Worm (Caenorhabditis elegans): ENCODE data around the gene C56E6.4.

C56E6.4 gene

DNA sequence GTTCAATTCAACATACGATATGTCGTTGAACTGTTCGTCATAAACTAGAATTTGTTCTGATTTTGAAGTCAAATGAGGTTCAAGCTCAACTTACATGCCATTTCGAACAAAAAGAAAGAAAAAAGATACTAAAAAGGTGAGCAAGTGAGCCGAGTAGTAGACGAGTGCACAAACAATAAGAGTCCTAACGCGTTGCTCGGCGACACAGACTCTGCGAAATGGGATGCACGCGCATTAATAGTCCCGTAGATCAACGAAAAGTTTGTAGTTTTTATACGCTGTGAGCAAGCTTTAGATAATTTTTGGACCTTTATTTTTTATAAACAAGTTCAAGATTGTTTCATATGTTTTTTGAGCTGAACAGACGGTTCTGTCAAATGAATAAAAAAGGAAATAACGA lies at the start of gene C56E6.4:
Gene C56E6.4 (minus strand): TSS at position 101 of the 400 bp plus-strand sequence.
- no peak for TF ChIP-seq jun-1 (tag; optimal IDR thresholded peaks at IDR 0.05)
- no peak for TF ChIP-seq ztf-11 (tag; optimal IDR thresholded peaks at IDR 0.05)
- no peak for TF ChIP-seq lin-39 (tag; optimal IDR thresholded peaks at IDR 0.05)
- TF ChIP-seq fkh-10 (GFP tag; optimal IDR thresholded peaks at IDR 0.05), result no peak
- TF ChIP-seq nhr-237 (tag; optimal IDR thresholded peaks at IDR 0.05), result no peak
- no peak for TF ChIP-seq tbx-2 (tag; optimal IDR thresholded peaks at IDR 0.05)
- no peak for TF ChIP-seq ceh-16 (tag; optimal IDR thresholded peaks at IDR 0.05)
- no peak for TF ChIP-seq ztf-4 (tag; optimal IDR thresholded peaks at IDR 0.05)
- TF ChIP-seq fos-1 (tag; optimal IDR thresholded peaks at IDR 0.05), result no peak
- no peak for TF ChIP-seq ceh-82 (tag; optimal IDR thresholded peaks at IDR 0.05)
- TF ChIP-seq ceh-9 (tag; optimal IDR thresholded peaks at IDR 0.05), result no peak
- no peak for TF ChIP-seq elt-2 (tag; optimal IDR thresholded peaks at IDR 0.05)
- no peak for TF ChIP-seq unc-62 (GFP tag; optimal IDR thresholded peaks at IDR 0.05)
- no peak for TF ChIP-seq sea-2 (GFP tag; optimal IDR thresholded peaks at IDR 0.05)
- TF ChIP-seq hmg-11 (tag; optimal IDR thresholded peaks at IDR 0.05), result no peak

DNA sequence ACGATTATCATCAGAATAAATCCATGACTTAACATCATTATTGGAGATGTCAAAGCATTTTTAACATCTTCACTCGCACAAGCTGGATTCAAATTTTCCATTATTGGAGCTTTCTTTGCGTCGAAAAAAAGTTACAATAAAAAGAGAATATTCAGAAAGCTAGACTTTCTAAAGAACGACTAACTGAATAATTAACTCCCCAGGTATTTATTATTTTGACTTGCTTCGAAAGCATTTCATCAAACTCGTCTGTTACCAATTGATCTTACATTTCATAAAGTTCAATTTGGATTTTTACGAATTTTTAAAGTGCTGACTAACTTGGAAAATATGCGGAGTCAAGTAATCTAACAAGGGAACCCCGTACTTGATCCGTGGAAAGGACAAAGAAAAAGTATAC lies 47.1 kb upstream of the C56E6.4 start, which contains the start of gene sra-29:
Gene sra-29 (minus strand): TSS at position 101 of the 400 bp plus-strand sequence.
- TF ChIP-seq unc-39 (tag; optimal IDR thresholded peaks at IDR 0.05) (no peak), zag-1 (tag; optimal IDR thresholded peaks at IDR 0.05) (no peak), elt-3 (tag; optimal IDR thresholded peaks at IDR 0.05) (no peak), ceh-82 (tag; optimal IDR thresholded peaks at IDR 0.05) (no peak), elt-1 (tag; optimal IDR thresholded peaks at IDR 0.05) (no peak), unc-62 (GFP tag; optimal IDR thresholded peaks at IDR 0.05) (no peak), aly-2 (tag; optimal IDR thresholded peaks at IDR 0.05) (no peak), nhr-23 (tag; optimal IDR thresholded peaks at IDR 0.05) (no peak), ztf-4 (tag; optimal IDR thresholded peaks at IDR 0.05) (no peak)

DNA sequence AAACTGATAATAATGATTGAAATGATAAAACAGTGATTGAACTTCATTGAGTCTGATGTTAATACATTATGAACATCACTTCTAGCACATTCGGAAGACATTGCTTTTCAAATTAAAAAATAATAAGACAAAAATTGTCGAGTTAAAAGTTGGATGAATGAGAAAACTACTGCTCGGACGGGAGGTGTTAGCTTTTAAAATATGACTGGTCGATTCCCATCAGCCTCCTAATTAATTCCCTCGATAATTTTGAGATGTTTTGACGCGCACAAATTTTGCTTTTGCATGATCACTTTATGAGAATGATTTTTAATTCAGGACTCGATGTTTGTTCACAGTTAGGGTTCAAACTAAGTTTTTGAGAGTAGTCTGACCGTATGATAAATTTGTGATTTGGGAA lies 45.1 kb upstream of the C56E6.4 start, which contains the start of gene sra-28:
Gene sra-28 (minus strand): TSS at position 101 of the 400 bp plus-strand sequence.
- TF ChIP-seq aly-2 (tag; optimal IDR thresholded peaks at IDR 0.05), result no peak
- no peak for TF ChIP-seq fos-1 (tag; optimal IDR thresholded peaks at IDR 0.05)
- TF ChIP-seq zag-1 (tag; optimal IDR thresholded peaks at IDR 0.05), result no peak
- TF ChIP-seq egl-5 (tag; optimal IDR thresholded peaks at IDR 0.05), result no peak
- TF ChIP-seq nhr-76 (tag; optimal IDR thresholded peaks at IDR 0.05), result no peak
- TF ChIP-seq unc-62 (GFP tag; optimal IDR thresholded peaks at IDR 0.05), result no peak
- TF ChIP-seq unc-39 (tag; optimal IDR thresholded peaks at IDR 0.05), result no peak
- TF ChIP-seq skn-1 (tag; optimal IDR thresholded peaks at IDR 0.05), result no peak
- no peak for TF ChIP-seq nfya-1 (tag; optimal IDR thresholded peaks at IDR 0.05; ENCODE audit: insufficient read depth)
- TF ChIP-seq ama-1 (optimal IDR thresholded peaks at IDR 0.05), result no peak

DNA sequence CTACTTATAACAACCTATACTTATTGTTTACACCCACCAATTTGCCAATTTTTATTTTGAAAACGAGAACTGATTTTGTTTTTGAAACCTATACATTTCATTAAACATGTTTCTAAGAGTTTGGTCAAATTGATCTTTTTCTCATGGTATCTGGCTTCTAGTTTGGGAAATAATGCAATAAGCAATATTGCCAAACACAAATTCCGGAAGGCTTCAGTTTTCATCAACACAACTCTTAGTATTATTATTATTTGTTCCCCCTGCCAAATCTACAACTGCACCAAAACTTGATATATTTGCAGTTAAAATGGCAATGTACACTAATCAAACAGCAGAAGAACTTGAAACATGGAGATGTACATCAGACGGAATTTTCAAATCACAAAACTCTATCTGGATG lies 40.2 kb upstream of the C56E6.4 start, which contains the start of gene sra-27:
Gene sra-27 (plus strand): TSS at position 301 of the 400 bp plus-strand sequence.
- TF ChIP-seq nhr-76 (tag; optimal IDR thresholded peaks at IDR 0.05), result no peak

DNA sequence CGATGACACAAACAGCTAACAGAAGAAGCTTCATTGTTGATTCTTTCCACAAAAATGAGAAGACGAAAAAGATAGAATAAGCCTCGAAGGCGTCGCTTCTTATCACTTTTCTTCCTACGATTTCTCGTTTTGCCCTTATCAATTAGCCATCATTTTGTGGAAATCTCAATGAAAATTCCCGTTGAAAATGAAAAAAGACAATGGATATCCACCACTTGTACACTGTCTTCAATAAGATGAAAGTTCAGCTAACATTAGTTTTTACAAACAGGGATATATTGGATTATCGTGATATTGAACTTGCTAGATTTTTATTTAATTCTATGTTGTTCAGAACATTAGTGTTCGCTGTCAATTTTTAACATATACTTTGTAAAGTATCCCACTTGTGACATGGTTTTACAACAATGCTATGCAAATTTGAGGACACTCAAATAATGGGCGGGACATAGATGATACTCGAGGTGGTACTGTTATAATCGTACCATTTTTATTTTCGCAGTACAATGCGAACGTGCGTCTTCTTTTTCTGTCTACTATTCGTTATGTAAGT lies 38.2 kb upstream of the C56E6.4 start, which contains the start of the genes F18C5.5 and F18C5.9:
Gene F18C5.5 (minus strand): TSS at position 101 of the 553 bp plus-strand sequence.
Gene F18C5.9 (plus strand): TSS at position 503 of the 553 bp plus-strand sequence.
- TF ChIP-seq egl-5 (tag; optimal IDR thresholded peaks at IDR 0.05) (no peak), hmg-11 (tag; optimal IDR thresholded peaks at IDR 0.05) (no peak), fkh-2 (tag; optimal IDR thresholded peaks at IDR 0.05) (no peak), ztf-4 (tag; optimal IDR thresholded peaks at IDR 0.05) (no peak), nhr-43 (tag; optimal IDR thresholded peaks at IDR 0.05; ENCODE audit: poor library complexity, severe bottlenecking) (no peak)

DNA sequence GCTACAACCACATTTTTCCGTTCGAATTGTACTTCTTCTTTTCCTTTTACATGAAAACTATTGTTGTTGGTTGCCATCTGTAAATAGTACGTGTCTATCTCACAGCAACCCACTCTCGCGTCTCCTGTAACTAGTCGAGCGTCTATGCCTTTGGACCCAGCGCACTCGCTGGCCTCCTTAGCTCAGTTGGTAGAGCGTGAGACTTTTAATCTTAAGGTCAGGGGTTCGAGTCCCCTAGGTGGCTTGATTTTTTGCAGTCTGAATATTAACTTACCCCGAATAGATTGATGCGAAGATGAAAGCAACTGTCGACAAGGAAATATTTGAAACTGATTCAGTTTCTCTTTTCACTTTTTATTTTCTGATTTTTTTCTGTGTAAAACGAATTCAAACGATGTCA lies 36.5 kb upstream of the C56E6.4 start, which contains the start of gene mpz-3:
Gene mpz-3 (minus strand): TSS at position 320 of the 400 bp plus-strand sequence.
- peak; percentile 17 for TF ChIP-seq elt-2 (tag; optimal IDR thresholded peaks at IDR 0.05)
- TF ChIP-seq lin-39 (tag; optimal IDR thresholded peaks at IDR 0.05), result peak; percentile 73
- TF ChIP-seq sea-2 (GFP tag; optimal IDR thresholded peaks at IDR 0.05), result no peak
- peak; percentile 23 for TF ChIP-seq ama-1 (optimal IDR thresholded peaks at IDR 0.05)
- no peak for TF ChIP-seq snpc-4 (tag; optimal IDR thresholded peaks at IDR 0.05)
- no peak for TF ChIP-seq pqm-1 (tag; optimal IDR thresholded peaks at IDR 0.05)
- TF ChIP-seq ztf-11 (tag; optimal IDR thresholded peaks at IDR 0.05), result no peak
- no peak for TF ChIP-seq nhr-77 (tag; optimal IDR thresholded peaks at IDR 0.05)
- no peak for TF ChIP-seq fos-1 (tag; optimal IDR thresholded peaks at IDR 0.05)
- peak; percentile 9 for TF ChIP-seq nfya-1 (tag; optimal IDR thresholded peaks at IDR 0.05; ENCODE audit: insufficient read depth)
- no peak for TF ChIP-seq mdl-1 (tag; optimal IDR thresholded peaks at IDR 0.05)
- no peak for TF ChIP-seq zag-1 (tag; optimal IDR thresholded peaks at IDR 0.05)
- no peak for TF ChIP-seq nhr-76 (tag; optimal IDR thresholded peaks at IDR 0.05)
- no peak for TF ChIP-seq nhr-67 (tag; optimal IDR thresholded peaks at IDR 0.05)
- TF ChIP-seq nhr-43 (tag; optimal IDR thresholded peaks at IDR 0.05; ENCODE audit: poor library complexity, severe bottlenecking), result peak; percentile 56
- TF ChIP-seq tbx-2 (tag; optimal IDR thresholded peaks at IDR 0.05), result peak; percentile 8
- no peak for TF ChIP-seq ztf-4 (tag; optimal IDR thresholded peaks at IDR 0.05)
- TF ChIP-seq lsy-12 (tag; optimal IDR thresholded peaks at IDR 0.05), result peak; percentile 42
- no peak for TF ChIP-seq mml-1 (tag; optimal IDR thresholded peaks at IDR 0.05)
- TF ChIP-seq nhr-25 (tag; optimal IDR thresholded peaks at IDR 0.05), result no peak
- no peak for TF ChIP-seq skn-1 (tag; optimal IDR thresholded peaks at IDR 0.05)
- TF ChIP-seq daf-12 (tag; optimal IDR thresholded peaks at IDR 0.05), result no peak
- no peak for TF ChIP-seq eor-1 (tag; optimal IDR thresholded peaks at IDR 0.05)
- TF ChIP-seq fkh-2 (tag; optimal IDR thresholded peaks at IDR 0.05), result no peak
- TF ChIP-seq ceh-9 (tag; optimal IDR thresholded peaks at IDR 0.05), result no peak
- no peak for TF ChIP-seq ceh-16 (tag; optimal IDR thresholded peaks at IDR 0.05)
- no peak for TF ChIP-seq nhr-12 (tag; optimal IDR thresholded peaks at IDR 0.05)
- no peak for TF ChIP-seq unc-39 (tag; optimal IDR thresholded peaks at IDR 0.05)
